Fruit fly (Drosophila melanogaster) Kc167 (cell line): ENCODE data around the gene Ndae1.

ENCODE experiments used
- Myc ChIP-seq: fragments of >200 bp; optimal IDR thresholded peaks from 2 replicates; lab custom pipeline; 2017; ENCODE audit warnings: missing external identifiers
- Sin3A ChIP-seq: fragments of >200 bp; optimal IDR thresholded peaks from 2 replicates; lab custom pipeline; 2018; ENCODE audit warnings: missing external identifiers
- h ChIP-seq: fragments of >200 bp; optimal IDR thresholded peaks from 3 replicates; lab custom pipeline; 2018; ENCODE audit warnings: missing external identifiers
- insv ChIP-seq: fragments of >200 bp; optimal IDR thresholded peaks from 3 replicates; lab custom pipeline; 2018; ENCODE audit warnings: missing external identifiers
- psq ChIP-seq: fragments of >200 bp; optimal IDR thresholded peaks from 2 replicates; lab custom pipeline; 2017; ENCODE audit warnings: missing external identifiers
- ttk ChIP-seq: sonication (Bioruptor generic); optimal IDR thresholded peaks from 2 replicates; lab custom pipeline; 2017; ENCODE audit warnings: missing external identifiers

DNA sequence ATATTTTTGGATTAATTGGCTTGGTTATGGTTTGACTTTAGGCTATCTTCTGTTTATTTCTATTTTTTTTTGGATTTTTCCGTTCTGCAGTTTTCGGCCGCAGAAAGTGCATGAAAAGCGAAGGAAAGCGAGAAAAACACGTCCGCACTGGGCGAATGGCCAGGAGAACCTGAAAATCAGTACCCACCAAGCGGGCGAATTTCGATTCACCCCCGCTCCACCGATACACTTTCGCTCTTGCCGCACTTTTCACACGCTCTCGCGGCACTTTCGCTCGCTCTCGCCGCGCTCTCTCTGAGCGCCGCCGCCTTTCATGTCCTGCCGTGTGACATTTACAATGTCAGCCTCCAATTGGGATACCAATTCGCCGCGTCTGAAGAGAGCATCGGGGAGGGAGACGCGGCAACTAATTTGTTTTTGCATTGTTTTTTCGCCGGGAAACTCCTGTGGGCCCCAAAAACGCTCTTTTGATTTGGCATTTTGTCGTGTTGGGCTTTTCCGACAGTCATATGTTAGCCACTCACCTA, at the start of gene Ndae1:
- TF ChIP-seq h (lab: Kevin White, UChicago): no peak
- TF ChIP-seq Myc: no peak
- no peak for TF ChIP-seq Sin3A (lab: Kevin White, UChicago)
- no peak for TF ChIP-seq psq
- TF ChIP-seq ttk (lab: Kevin White, UChicago): no peak
- TF ChIP-seq insv: no peak
